Fruit fly (Drosophila melanogaster) Kc167 (cell line): ENCODE measurements around the gene CG17292.

Source experiments
- Myc ChIP-seq: fragments of >200 bp; optimal IDR thresholded peaks from 2 replicates; lab custom pipeline; 2017; ENCODE audit warnings: missing external identifiers
- psq ChIP-seq: fragments of >200 bp; optimal IDR thresholded peaks from 2 replicates; lab custom pipeline; 2017; ENCODE audit warnings: missing external identifiers

DNA sequence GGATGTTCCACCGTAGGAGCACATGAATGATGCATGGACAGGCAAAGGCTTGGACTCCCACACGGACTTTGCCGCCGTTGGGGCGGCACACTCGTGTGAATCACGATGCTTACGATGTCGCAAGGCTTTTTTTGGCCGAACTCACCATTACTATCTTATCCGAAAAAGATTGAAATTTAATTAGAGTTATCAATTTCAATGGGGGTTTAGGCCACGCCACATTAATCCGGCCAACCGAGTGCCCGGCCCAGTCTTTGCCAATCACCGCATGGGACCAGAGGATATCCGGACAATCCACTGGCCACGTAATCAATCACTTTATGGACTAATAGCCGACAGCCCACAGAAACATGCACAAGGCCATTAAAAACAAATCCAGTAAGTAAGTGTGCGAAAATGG lies 2.0 kb downstream of the CG17292 start:
- TF ChIP-seq psq (lab: Kevin White, UChicago): no peak
- no peak for TF ChIP-seq Myc (lab: Kevin White, UChicago)
